Worm (Caenorhabditis elegans) whole organism, early embryonic: ENCODE measurements around the gene R07B1.11.

Experiments used
- B0310.2 ChIP-seq: sonication (generic microtip); optimal IDR thresholded peaks from 2 replicates; lab custom pipeline; 2016; ENCODE audit warnings: mild to moderate bottlenecking, missing genetic modification characterization, missing compliant biosample characterization
- F13C5.2 ChIP-seq: sonication (generic microtip); optimal IDR thresholded peaks from 2 replicates; lab custom pipeline; 2017; ENCODE audit warnings: mild to moderate bottlenecking, missing genetic modification characterization, inconsistent platforms, missing compliant biosample characterization
- aly-1 ChIP-seq: sonication (generic microtip); optimal IDR thresholded peaks from 2 replicates; lab custom pipeline; 2016; ENCODE audit warnings: missing genetic modification characterization, missing compliant biosample characterization
- ama-1 ChIP-seq: fragments of 150-350 bp; optimal IDR thresholded peaks from 2 replicates; lab custom pipeline; 2014
- ceh-13 ChIP-seq: fragments of 200-800 bp; sonication (Bioruptor generic); optimal IDR thresholded peaks from 2 replicates; lab custom pipeline; 2018; ENCODE audit warnings: mild to moderate bottlenecking, missing genetic modification characterization, missing compliant biosample characterization
- ceh-36 ChIP-seq: sonication (generic microtip); optimal IDR thresholded peaks from 2 replicates; lab custom pipeline; 2016; ENCODE audit warnings: missing genetic modification characterization, inconsistent platforms, missing compliant biosample characterization
- ets-7 ChIP-seq: sonication (generic microtip); optimal IDR thresholded peaks from 2 replicates; lab custom pipeline; 2016; ENCODE audit warnings: missing genotype, missing genetic modification characterization, missing compliant biosample characterization
- flt-1 ChIP-seq: fragments of 200-800 bp; sonication (Bioruptor generic); IDR thresholded peaks from 2 replicates; pipeline ENCODE4 v1.3.6; 2022; ENCODE audit warnings: missing genetic modification characterization, missing compliant biosample characterization
- hmbx-1 ChIP-seq: sonication (generic microtip); optimal IDR thresholded peaks from 2 replicates; lab custom pipeline; 2016; ENCODE audit warnings: mild to moderate bottlenecking, missing genetic modification characterization, missing compliant biosample characterization
- hmg-4 ChIP-seq: fragments of 200-800 bp; sonication (Bioruptor generic); optimal IDR thresholded peaks from 2 replicates; lab custom pipeline; 2018; ENCODE audit warnings: mild to moderate bottlenecking, missing genetic modification characterization, missing compliant biosample characterization
- hnd-1 ChIP-seq: sonication (generic microtip); optimal IDR thresholded peaks from 2 replicates; lab custom pipeline; 2016; ENCODE audit warnings: missing genetic modification characterization, missing compliant biosample characterization
- pes-1 ChIP-seq: fragments of 200-800 bp; sonication (Bioruptor generic); IDR thresholded peaks from 2 replicates; pipeline ENCODE4 v1.3.6; 2022; ENCODE audit warnings: missing genetic modification reagents, missing genetic modification characterization, missing compliant biosample characterization
- scrt-1 ChIP-seq: fragments of 200-800 bp; sonication (Bioruptor generic); IDR thresholded peaks from 2 replicates; pipeline ENCODE4 v1.3.6; 2022; ENCODE audit warnings: missing genetic modification characterization, missing compliant biosample characterization
- sea-1 ChIP-seq: fragments of 200-800 bp; sonication (Bioruptor generic); conservative IDR thresholded peaks from 2 replicates; pipeline ENCODE4 v1.3.6; 2022; ENCODE audit warnings: missing genetic modification characterization, missing compliant biosample characterization
- tbx-11 ChIP-seq: fragments of 200-800 bp; sonication (Bioruptor generic); IDR thresholded peaks from 2 replicates; pipeline ENCODE4 v1.3.6; 2022; ENCODE audit warnings: missing genetic modification characterization, missing compliant biosample characterization
- tbx-37 ChIP-seq: fragments of 200-800 bp; sonication (Bioruptor generic); conservative IDR thresholded peaks from 2 replicates; pipeline ENCODE4 v1.3.6; 2022; ENCODE audit warnings: missing genetic modification reagents, missing genetic modification characterization, missing compliant biosample characterization
- tra-4 ChIP-seq: sonication (generic microtip); optimal IDR thresholded peaks from 2 replicates; lab custom pipeline; 2017; ENCODE audit warnings: missing genetic modification characterization, missing compliant biosample characterization

R07B1.11 gene

DNA sequence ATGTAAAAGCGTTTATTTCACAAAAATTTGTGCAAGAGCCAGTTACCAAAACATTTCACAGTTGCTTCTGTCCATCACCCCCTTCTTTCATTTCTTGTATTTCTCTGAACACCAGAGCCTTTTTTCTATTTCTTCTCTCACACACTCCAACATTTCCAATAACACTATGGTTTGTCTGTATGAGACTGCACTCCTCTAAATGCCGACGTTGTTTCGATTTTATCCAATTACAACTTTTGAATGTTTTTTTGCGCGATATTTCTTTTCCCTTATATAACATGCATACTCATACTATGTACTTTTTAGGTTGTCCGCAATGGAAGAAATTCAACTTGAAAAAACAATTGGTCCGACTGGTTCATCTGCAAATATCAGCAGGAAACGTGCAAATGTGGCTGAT is 49.1 kb downstream of the R07B1.11 start, which contains the start of gene F21G4.5:
TSS of gene F21G4.5 (plus strand) at position 301 of the 400 bp plus-strand sequence.
- TF ChIP-seq B0310.2 (tag; lab: Kevin White, UChicago), result no peak
- no peak for TF ChIP-seq aly-1 (tag; lab: Kevin White, UChicago)
- TF ChIP-seq hmg-4 (GFP tag; lab: Kevin White, UChicago), result no peak
- no peak for TF ChIP-seq hnd-1 (tag; lab: Kevin White, UChicago)
- TF ChIP-seq ets-7, result no peak
- no peak for TF ChIP-seq hmbx-1 (tag; lab: Kevin White, UChicago)
- no peak for TF ChIP-seq ceh-36 (tag; lab: Kevin White, UChicago)
- no peak for TF ChIP-seq scrt-1 (GFP tag; lab: Robert Waterston, UW)
- TF ChIP-seq tra-4 (tag; lab: Kevin White, UChicago), result no peak
- TF ChIP-seq tbx-37 (GFP tag; lab: Robert Waterston, UW), result no peak
- TF ChIP-seq ama-1 (lab: Kevin White, UChicago), result no peak
- no peak for TF ChIP-seq ceh-13
- TF ChIP-seq F13C5.2 (tag; lab: Kevin White, UChicago), result no peak
- no peak for TF ChIP-seq pes-1 (GFP tag; lab: Robert Waterston, UW)
- no peak for TF ChIP-seq tbx-11 (GFP tag; lab: Robert Waterston, UW)
- TF ChIP-seq flt-1 (GFP tag; lab: Robert Waterston, UW), result no peak
- TF ChIP-seq sea-1, result no peak
